Fruit fly (Drosophila melanogaster): ENCODE measurements around the gene CG18284.

DNA sequence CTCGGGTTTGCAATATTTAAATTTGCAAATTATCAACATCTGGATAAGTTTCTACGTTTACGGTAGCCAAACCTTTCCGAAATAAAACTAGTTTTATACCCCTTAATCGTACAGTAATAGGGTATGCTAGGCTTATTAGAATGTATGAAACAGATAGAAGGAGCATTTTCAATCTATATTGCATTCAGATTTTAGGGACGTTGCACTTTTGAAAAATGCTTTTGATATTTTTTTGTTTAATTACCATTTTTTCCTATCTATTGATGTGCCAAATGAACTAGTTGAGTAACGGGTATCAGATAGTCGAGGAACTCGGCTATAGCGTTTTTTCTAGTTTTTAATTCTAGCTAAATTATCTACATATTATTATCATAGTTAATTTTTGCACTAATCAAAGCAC is 39.1 kb downstream of the CG18284 start:
- TF ChIP-seq CG7045 (GFP tag; optimal IDR thresholded peaks at IDR 0.05), result no peak
- no peak for TF ChIP-seq toe (GFP tag; optimal IDR thresholded peaks at IDR 0.05)
- no peak for TF ChIP-seq CG14711 (tag; optimal IDR thresholded peaks at IDR 0.05)
- TF ChIP-seq Hr96 (GFP tag; optimal IDR thresholded peaks at IDR 0.05), result no peak
- no peak for TF ChIP-seq kay (GFP tag; ENCODE audit: borderline replicate concordance)
- no peak for TF ChIP-seq tj (GFP tag; optimal IDR thresholded peaks at IDR 0.05)
- no peak for TF ChIP-seq CG12768 (GFP tag; optimal IDR thresholded peaks at IDR 0.05)
- no peak for TF ChIP-seq CG7101 (tag; optimal IDR thresholded peaks at IDR 0.05)
- no peak for TF ChIP-seq Clk (GFP tag; optimal IDR thresholded peaks at IDR 0.05)
- TF ChIP-seq bab1 (GFP tag; optimal IDR thresholded peaks at IDR 0.05), result no peak
- no peak for TF ChIP-seq cnc (optimal IDR thresholded peaks at IDR 0.05)
